Worm (Caenorhabditis elegans) whole organism, L3 larva: ENCODE results near the gene eri-9.

ENCODE experiments used
- aly-2 ChIP-seq: fragments of 150-350 bp; optimal IDR thresholded peaks from 2 replicates; lab custom pipeline; 2014; ENCODE audit warnings: missing biosample characterization, missing genetic modification characterization
- ama-1 ChIP-seq: fragments of 150-350 bp; optimal IDR thresholded peaks from 2 replicates; lab custom pipeline; 2018
- ceh-28 ChIP-seq: fragments of 150-350 bp; optimal IDR thresholded peaks from 2 replicates; lab custom pipeline; 2014; ENCODE audit warnings: missing biosample characterization, missing genetic modification reagents, missing genetic modification characterization
- ceh-82 ChIP-seq: fragments of 150-350 bp; optimal IDR thresholded peaks from 2 replicates; lab custom pipeline; 2014; ENCODE audit warnings: missing biosample characterization, missing genetic modification characterization
- ceh-9 ChIP-seq: sonication (generic microtip); optimal IDR thresholded peaks from 2 replicates; lab custom pipeline; 2018; ENCODE audit warnings: missing biosample characterization, missing genetic modification characterization
- egl-27 ChIP-seq: sonication (generic microtip); optimal IDR thresholded peaks from 4 replicates; lab custom pipeline; 2017; ENCODE audit warnings: missing biosample characterization, missing genetic modification reagents, missing genetic modification characterization
- egl-5 ChIP-seq: fragments of 150-350 bp; optimal IDR thresholded peaks from 2 replicates; lab custom pipeline; 2017; ENCODE audit warnings: missing biosample characterization, missing genetic modification reagents, missing genetic modification characterization, inconsistent platforms
- elt-1 ChIP-seq: fragments of 150-350 bp; optimal IDR thresholded peaks from 2 replicates; lab custom pipeline; 2014; ENCODE audit warnings: missing biosample characterization, missing genetic modification characterization
- elt-2 ChIP-seq: sonication (generic microtip); optimal IDR thresholded peaks from 2 replicates; lab custom pipeline; 2016; ENCODE audit warnings: missing genetic modification reagents, mild to moderate bottlenecking, missing genetic modification characterization, missing compliant biosample characterization
- eor-1 ChIP-seq, 2 experiments: fragments of 150-350 bp; optimal IDR thresholded peaks; 2 replicates each; lab custom pipeline; 2014 to 2018; ENCODE audit warnings: missing biosample characterization in 2 of 2, missing genetic modification characterization in 2 of 2
- fos-1 ChIP-seq: fragments of 150-350 bp; optimal IDR thresholded peaks from 2 replicates; lab custom pipeline; 2014; ENCODE audit warnings: missing biosample characterization, missing genetic modification characterization
- hmg-11 ChIP-seq: sonication (generic microtip); optimal IDR thresholded peaks from 2 replicates; lab custom pipeline; 2016; ENCODE audit warnings: missing genetic modification characterization, missing compliant biosample characterization
- jun-1 ChIP-seq: fragments of 150-350 bp; optimal IDR thresholded peaks from 2 replicates; lab custom pipeline; 2014; ENCODE audit warnings: missing biosample characterization, missing genetic modification reagents, missing genetic modification characterization
- lin-15B ChIP-seq: fragments of 150-350 bp; optimal IDR thresholded peaks from 2 replicates; lab custom pipeline; 2014; ENCODE audit warnings: missing biosample characterization, missing genetic modification characterization
- lin-39 ChIP-seq: fragments of 150-350 bp; optimal IDR thresholded peaks from 2 replicates; lab custom pipeline; 2018; ENCODE audit warnings: missing biosample characterization, missing genetic modification reagents, missing genetic modification characterization
- lsy-12 ChIP-seq: sonication (generic microtip); optimal IDR thresholded peaks from 2 replicates; lab custom pipeline; 2016; ENCODE audit warnings: mild to moderate bottlenecking, missing genetic modification characterization, missing compliant biosample characterization
- mdl-1 ChIP-seq: fragments of 150-350 bp; optimal IDR thresholded peaks from 2 replicates; lab custom pipeline; 2014; ENCODE audit warnings: missing biosample characterization, missing genetic modification characterization
- mml-1 ChIP-seq: fragments of 150-350 bp; sonication (generic microtip); optimal IDR thresholded peaks from 3 replicates; lab custom pipeline; 2014; ENCODE audit warnings: missing biosample characterization, missing genetic modification characterization
- nfya-1 ChIP-seq: sonication (generic microtip); optimal IDR thresholded peaks from 2 replicates; lab custom pipeline; 2017; ENCODE audit warnings: missing genetic modification characterization, mild to moderate bottlenecking, missing compliant biosample characterization, antibody characterized with exemption, moderate library complexity; ENCODE audit not compliant: insufficient read depth
- nhr-11 ChIP-seq: fragments of 150-350 bp; optimal IDR thresholded peaks from 2 replicates; lab custom pipeline; 2014; ENCODE audit warnings: missing biosample characterization, missing genetic modification characterization
- nhr-12 ChIP-seq: fragments of 150-350 bp; optimal IDR thresholded peaks from 2 replicates; lab custom pipeline; 2014; ENCODE audit warnings: missing biosample characterization, missing genetic modification characterization
- nhr-23 ChIP-seq: fragments of 150-350 bp; optimal IDR thresholded peaks from 2 replicates; lab custom pipeline; 2014; ENCODE audit warnings: missing biosample characterization, missing genetic modification reagents, missing genetic modification characterization
- nhr-237 ChIP-seq: fragments of 150-350 bp; optimal IDR thresholded peaks from 2 replicates; lab custom pipeline; 2014; ENCODE audit warnings: missing biosample characterization, missing genetic modification characterization
- nhr-25 ChIP-seq: sonication (generic microtip); optimal IDR thresholded peaks from 2 replicates; lab custom pipeline; 2017; ENCODE audit warnings: missing biosample characterization, missing genetic modification characterization
- nhr-28 ChIP-seq: fragments of 150-350 bp; optimal IDR thresholded peaks from 2 replicates; lab custom pipeline; 2014; ENCODE audit warnings: missing biosample characterization, missing genetic modification characterization
- nhr-43 ChIP-seq: sonication (generic microtip); optimal IDR thresholded peaks from 2 replicates; lab custom pipeline; 2016; ENCODE audit warnings: mild to moderate bottlenecking, missing genetic modification characterization, missing compliant biosample characterization; ENCODE audit not compliant: poor library complexity, severe bottlenecking
- nhr-67 ChIP-seq: fragments of 150-350 bp; optimal IDR thresholded peaks from 2 replicates; lab custom pipeline; 2014; ENCODE audit warnings: missing biosample characterization, missing genetic modification characterization
- nhr-76 ChIP-seq: fragments of 150-350 bp; sonication (generic microtip); optimal IDR thresholded peaks from 5 replicates; lab custom pipeline; 2014; ENCODE audit warnings: missing biosample characterization, missing genetic modification characterization
- nhr-77 ChIP-seq: fragments of 150-350 bp; optimal IDR thresholded peaks from 2 replicates; lab custom pipeline; 2014; ENCODE audit warnings: missing biosample characterization, missing genetic modification characterization
- pha-4 ChIP-seq: fragments of 150-350 bp; optimal IDR thresholded peaks from 2 replicates; lab custom pipeline; 2014; ENCODE audit warnings: missing biosample characterization, missing genetic modification reagents, missing genetic modification characterization
- sea-2 ChIP-seq: fragments of 150-350 bp; sonication (generic microtip); optimal IDR thresholded peaks from 4 replicates; lab custom pipeline; 2014; ENCODE audit warnings: missing biosample characterization, missing genetic modification reagents, missing genetic modification characterization
- skn-1 ChIP-seq: fragments of 150-350 bp; optimal IDR thresholded peaks from 2 replicates; lab custom pipeline; 2014; ENCODE audit warnings: missing biosample characterization, missing genetic modification characterization
- snpc-4 ChIP-seq: fragments of 150-350 bp; optimal IDR thresholded peaks from 2 replicates; lab custom pipeline; 2014; ENCODE audit warnings: missing biosample characterization, missing genetic modification characterization
- unc-39 ChIP-seq: sonication (generic microtip); optimal IDR thresholded peaks from 4 replicates; lab custom pipeline; 2017; ENCODE audit warnings: missing biosample characterization, missing genetic modification characterization
- unc-62 ChIP-seq: fragments of 150-350 bp; sonication (generic microtip); optimal IDR thresholded peaks from 4 replicates; lab custom pipeline; 2014; ENCODE audit warnings: missing biosample characterization, missing genetic modification reagents, missing genetic modification characterization
- zag-1 ChIP-seq: fragments of 150-350 bp; optimal IDR thresholded peaks from 2 replicates; lab custom pipeline; 2014; ENCODE audit warnings: missing biosample characterization, missing genetic modification characterization

Gene eri-9

ce11 chrIII:4913736-4914135, 18.5 kb upstream of the eri-9 start:
- no peak for TF ChIP-seq nhr-77 (tag; lab: Kevin White, UChicago)
- no peak for TF ChIP-seq unc-62 (GFP tag; lab: Kevin White, UChicago)
- no peak for TF ChIP-seq nhr-12 (tag; lab: Kevin White, UChicago)
- no peak for TF ChIP-seq fos-1 (tag; lab: Kevin White, UChicago)
- no peak for TF ChIP-seq nhr-76 (tag; lab: Kevin White, UChicago)
- TF ChIP-seq aly-2 = no peak
- TF ChIP-seq ceh-9 = no peak
- TF ChIP-seq, all 47 proteins: peak for 0

- no peak for TF ChIP-seq nhr-23 (tag; lab: Kevin White, UChicago)
- TF ChIP-seq nhr-67 = no peak
- TF ChIP-seq unc-62 (GFP tag; lab: Kevin White, UChicago) = no peak
- TF ChIP-seq nhr-11 (tag; lab: Kevin White, UChicago) = no peak
Measured at ce11 chrIII:4917077-4917476, 15.2 kb upstream of the eri-9 start, which contains the start of gene rars-1. rars-1 (minus strand) TSS chrIII:4917177.

- no peak for TF ChIP-seq nhr-11 (tag; lab: Kevin White, UChicago)
- TF ChIP-seq unc-62 (GFP tag; lab: Kevin White, UChicago) = no peak
- peak; percentile 66 for TF ChIP-seq nhr-23 (tag; lab: Kevin White, UChicago)
- TF ChIP-seq mml-1 (tag; lab: Kevin White, UChicago) = no peak
- no peak for TF ChIP-seq unc-39 (tag; lab: Kevin White, UChicago)
- TF ChIP-seq nhr-67 = no peak
- TF ChIP-seq lin-15B (tag; lab: Kevin White, UChicago) = peak; percentile 71
- TF ChIP-seq mdl-1 (tag; lab: Kevin White, UChicago) = no peak
- peak; percentile 37 for TF ChIP-seq snpc-4 (tag; lab: Kevin White, UChicago)
- TF ChIP-seq nhr-237 (tag; lab: Kevin White, UChicago) = no peak
- TF ChIP-seq sea-2 (GFP tag; lab: Kevin White, UChicago) = no peak
- TF ChIP-seq jun-1 (tag; lab: Kevin White, UChicago) = no peak
- peak; percentile 57 for TF ChIP-seq egl-5 (tag; lab: Kevin White, UChicago)
- no peak for TF ChIP-seq eor-1 (tag; optimal IDR thresholded peaks at IDR 0.05; lab: Kevin White, UChicago)
- no peak for TF ChIP-seq ceh-9
- no peak for TF ChIP-seq fos-1 (tag; lab: Kevin White, UChicago)
- peak; percentile 72 for TF ChIP-seq nfya-1 (tag; lab: Kevin White, UChicago)
- no peak for TF ChIP-seq hmg-11
- peak; percentile 71 for TF ChIP-seq pha-4 (tag; lab: Kevin White, UChicago)
- peak; percentile 38 for TF ChIP-seq ama-1 (lab: Kevin White, UChicago)
- TF ChIP-seq nhr-25 (tag; lab: Kevin White, UChicago) = peak; percentile 8
- peak; percentile 61 for TF ChIP-seq lin-39 (tag; lab: Kevin White, UChicago)
- no peak for TF ChIP-seq lsy-12
- peak; percentile 3 for TF ChIP-seq elt-2 (tag; lab: Kevin White, UChicago)
- TF ChIP-seq ceh-28 (tag; lab: Kevin White, UChicago) = no peak
- no peak for TF ChIP-seq aly-2
- TF ChIP-seq nhr-43 (tag; lab: Kevin White, UChicago) = no peak
- TF ChIP-seq nhr-28 (tag; lab: Kevin White, UChicago) = no peak
Measured at ce11 chrIII:4917960-4918712, 14.1 kb upstream of the eri-9 start, which contains the start of gene rpb-8. rpb-8 (minus strand) TSS chrIII:4918008.

- TF ChIP-seq skn-1 (tag; lab: Kevin White, UChicago) = no peak
- TF ChIP-seq elt-1 (tag; lab: Kevin White, UChicago) = no peak
- no peak for TF ChIP-seq nhr-11 (tag; lab: Kevin White, UChicago)
- TF ChIP-seq egl-27 = no peak
- TF ChIP-seq zag-1 (tag; lab: Kevin White, UChicago) = no peak
- no peak for TF ChIP-seq ceh-82
- no peak for TF ChIP-seq egl-5 (tag; lab: Kevin White, UChicago)
- TF ChIP-seq ceh-9 = no peak
- TF ChIP-seq nhr-43 (tag; lab: Kevin White, UChicago) = no peak
- TF ChIP-seq mml-1 (tag; lab: Kevin White, UChicago) = no peak
- TF ChIP-seq nhr-25 (tag; lab: Kevin White, UChicago) = no peak
Measured at ce11 chrIII:4918906-4919305, 13.3 kb upstream of the eri-9 start.
